Worm (Caenorhabditis elegans) whole organism, L4/young adult: Measurements from ENCODE around the gene C18F10.2.

Source experiments
- W03F9.2 ChIP-seq: fragments of 150-350 bp; optimal IDR thresholded peaks from 2 replicates; lab custom pipeline; 2014; ENCODE audit warnings: missing biosample characterization, missing genetic modification characterization
- dao-5 ChIP-seq: sonication (generic microtip); optimal IDR thresholded peaks from 2 replicates; lab custom pipeline; 2016; ENCODE audit warnings: missing genotype, missing genetic modification characterization, moderate library complexity, missing compliant biosample characterization
- him-1 ChIP-seq: sonication (generic microtip); optimal IDR thresholded peaks from 2 replicates; lab custom pipeline; 2016; ENCODE audit warnings: missing genotype, missing genetic modification reagents, missing genetic modification characterization, missing compliant biosample characterization

ce11 chrIII:6324139-6324538 lies 51.2 kb downstream of the C18F10.2 start, which contains the start of gene C56G2.5:
- no peak for TF ChIP-seq him-1 (tag; lab: Kevin White, UChicago)
- no peak for TF ChIP-seq dao-5 (tag; lab: Kevin White, UChicago)
- no peak for TF ChIP-seq W03F9.2 (tag; lab: Kevin White, UChicago)
